Worm (Caenorhabditis elegans) whole organism, L2 larva: Measurements from ENCODE around the gene ptr-14.
A peak's percentile ranks its signal among the peaks of the same experiment; 100 is the strongest.

Experiments
- egl-27 ChIP-seq: sonication (generic microtip); optimal IDR thresholded peaks from 3 replicates; lab custom pipeline; 2017; ENCODE audit warnings: missing biosample characterization, missing genetic modification reagents, missing genetic modification characterization
- fos-1 ChIP-seq: fragments of 150-350 bp; optimal IDR thresholded peaks from 2 replicates; lab custom pipeline; 2014; ENCODE audit warnings: missing biosample characterization, missing genetic modification characterization
- gmeb-1 ChIP-seq: fragments of 150-350 bp; optimal IDR thresholded peaks from 2 replicates; lab custom pipeline; 2014; ENCODE audit warnings: missing biosample characterization, missing genetic modification characterization
- mdl-1 ChIP-seq, 2 experiments: fragments of 150-350 bp in 1 of 2; sonication (generic microtip) in 1 of 2; optimal IDR thresholded peaks; 2 replicates each; lab custom pipeline; 2017; ENCODE audit warnings: missing biosample characterization in 2 of 2, missing genetic modification characterization in 2 of 2
- zag-1 ChIP-seq: fragments of 150-350 bp; optimal IDR thresholded peaks from 2 replicates; lab custom pipeline; 2014; ENCODE audit warnings: missing biosample characterization, missing genetic modification characterization
- ztf-4 ChIP-seq: fragments of 150-350 bp; optimal IDR thresholded peaks from 2 replicates; lab custom pipeline; 2014; ENCODE audit warnings: missing biosample characterization, missing genetic modification characterization

DNA sequence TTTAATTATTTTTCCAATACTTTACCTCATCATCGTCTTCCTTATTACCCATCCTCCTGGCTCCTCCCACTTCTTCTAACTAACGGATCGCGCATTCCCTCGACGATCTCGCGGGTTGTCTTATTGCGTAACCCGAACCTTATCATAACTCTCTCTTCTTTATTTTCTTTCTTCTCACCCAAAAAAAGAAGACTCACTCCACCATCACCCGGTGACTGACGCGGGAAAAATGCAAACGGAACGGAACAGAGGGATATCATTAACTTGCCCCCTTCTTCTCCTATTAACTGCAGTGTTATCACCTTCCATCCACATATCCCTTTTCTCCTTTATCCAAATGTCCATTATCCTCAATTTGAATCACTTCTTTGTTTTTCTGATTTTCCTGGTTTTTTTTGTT, 45.2 kb upstream of the ptr-14 start:
- no peak for TF ChIP-seq zag-1 (tag; lab: Kevin White, UChicago)
- TF ChIP-seq mdl-1 (tag; optimal IDR thresholded peaks at IDR 0.05; lab: Kevin White, UChicago), result no peak
- TF ChIP-seq gmeb-1 (tag; lab: Kevin White, UChicago), result no peak
- peak; percentile 4 for TF ChIP-seq fos-1
- TF ChIP-seq ztf-4 (tag; lab: Kevin White, UChicago), result no peak
- no peak for TF ChIP-seq egl-27 (tag; lab: Kevin White, UChicago)
